Worm (Caenorhabditis elegans) whole organism, early embryonic: ENCODE measurements around the gene T09F3.7.

ENCODE experiments used
- B0310.2 ChIP-seq: sonication (generic microtip); optimal IDR thresholded peaks from 2 replicates; lab custom pipeline; 2016; ENCODE audit warnings: mild to moderate bottlenecking, missing genetic modification characterization, missing compliant biosample characterization
- F13C5.2 ChIP-seq: sonication (generic microtip); optimal IDR thresholded peaks from 2 replicates; lab custom pipeline; 2017; ENCODE audit warnings: mild to moderate bottlenecking, missing genetic modification characterization, inconsistent platforms, missing compliant biosample characterization
- aly-1 ChIP-seq: sonication (generic microtip); optimal IDR thresholded peaks from 2 replicates; lab custom pipeline; 2016; ENCODE audit warnings: missing genetic modification characterization, missing compliant biosample characterization
- ama-1 ChIP-seq: fragments of 150-350 bp; optimal IDR thresholded peaks from 2 replicates; lab custom pipeline; 2014
- ceh-13 ChIP-seq: fragments of 200-800 bp; sonication (Bioruptor generic); optimal IDR thresholded peaks from 2 replicates; lab custom pipeline; 2018; ENCODE audit warnings: mild to moderate bottlenecking, missing genetic modification characterization, missing compliant biosample characterization
- ceh-36 ChIP-seq: sonication (generic microtip); optimal IDR thresholded peaks from 2 replicates; lab custom pipeline; 2016; ENCODE audit warnings: missing genetic modification characterization, inconsistent platforms, missing compliant biosample characterization
- ets-7 ChIP-seq: sonication (generic microtip); optimal IDR thresholded peaks from 2 replicates; lab custom pipeline; 2016; ENCODE audit warnings: missing genotype, missing genetic modification characterization, missing compliant biosample characterization
- flt-1 ChIP-seq: fragments of 200-800 bp; sonication (Bioruptor generic); IDR thresholded peaks from 2 replicates; pipeline ENCODE4 v1.3.6; 2022; ENCODE audit warnings: missing genetic modification characterization, missing compliant biosample characterization
- hmbx-1 ChIP-seq: sonication (generic microtip); optimal IDR thresholded peaks from 2 replicates; lab custom pipeline; 2016; ENCODE audit warnings: mild to moderate bottlenecking, missing genetic modification characterization, missing compliant biosample characterization
- hmg-4 ChIP-seq: fragments of 200-800 bp; sonication (Bioruptor generic); optimal IDR thresholded peaks from 2 replicates; lab custom pipeline; 2018; ENCODE audit warnings: mild to moderate bottlenecking, missing genetic modification characterization, missing compliant biosample characterization
- hnd-1 ChIP-seq: sonication (generic microtip); optimal IDR thresholded peaks from 2 replicates; lab custom pipeline; 2016; ENCODE audit warnings: missing genetic modification characterization, missing compliant biosample characterization
- pes-1 ChIP-seq: fragments of 200-800 bp; sonication (Bioruptor generic); IDR thresholded peaks from 2 replicates; pipeline ENCODE4 v1.3.6; 2022; ENCODE audit warnings: missing genetic modification reagents, missing genetic modification characterization, missing compliant biosample characterization
- scrt-1 ChIP-seq: fragments of 200-800 bp; sonication (Bioruptor generic); IDR thresholded peaks from 2 replicates; pipeline ENCODE4 v1.3.6; 2022; ENCODE audit warnings: missing genetic modification characterization, missing compliant biosample characterization
- sea-1 ChIP-seq: fragments of 200-800 bp; sonication (Bioruptor generic); conservative IDR thresholded peaks from 2 replicates; pipeline ENCODE4 v1.3.6; 2022; ENCODE audit warnings: missing genetic modification characterization, missing compliant biosample characterization
- tbx-11 ChIP-seq: fragments of 200-800 bp; sonication (Bioruptor generic); IDR thresholded peaks from 2 replicates; pipeline ENCODE4 v1.3.6; 2022; ENCODE audit warnings: missing genetic modification characterization, missing compliant biosample characterization
- tbx-37 ChIP-seq: fragments of 200-800 bp; sonication (Bioruptor generic); conservative IDR thresholded peaks from 2 replicates; pipeline ENCODE4 v1.3.6; 2022; ENCODE audit warnings: missing genetic modification reagents, missing genetic modification characterization, missing compliant biosample characterization
- tra-4 ChIP-seq: sonication (generic microtip); optimal IDR thresholded peaks from 2 replicates; lab custom pipeline; 2017; ENCODE audit warnings: missing genetic modification characterization, missing compliant biosample characterization

The T09F3.7 gene

DNA sequence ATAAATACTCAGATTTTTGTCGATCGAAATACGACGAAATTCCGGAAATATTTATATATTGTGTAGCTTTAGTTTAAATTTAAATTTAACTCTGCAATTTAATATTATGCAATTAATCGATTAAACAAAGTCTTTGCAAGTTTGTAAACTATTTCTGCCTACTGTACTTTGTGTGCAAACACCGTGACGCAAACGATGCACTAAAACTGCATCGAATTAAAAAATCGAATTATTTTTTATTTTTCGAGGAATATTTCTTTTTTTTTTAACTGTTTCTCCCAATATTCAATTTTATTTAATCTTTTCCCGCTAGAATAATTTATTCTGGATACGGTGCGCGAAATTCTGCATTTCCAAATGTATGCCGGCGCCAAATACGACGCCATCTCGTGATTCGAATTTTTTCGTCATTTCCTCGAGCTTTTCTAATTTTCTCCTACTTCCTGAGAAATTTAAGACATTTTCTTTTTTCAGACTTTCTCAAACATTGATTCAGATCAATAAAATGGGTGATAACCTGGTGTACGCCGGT is 25.4 kb downstream of the T09F3.7 start, which contains the start of gene eif-2A:
Gene eif-2A (plus strand): TSS at position 469 of the 532 bp plus-strand sequence.
- TF ChIP-seq F13C5.2 (no peak), ceh-36 (no peak), tbx-37 (GFP tag; lab: Robert Waterston, UW) (no peak), hnd-1 (tag; lab: Kevin White, UChicago) (no peak), tbx-11 (GFP tag; lab: Robert Waterston, UW) (no peak), B0310.2 (tag; lab: Kevin White, UChicago) (no peak), ets-7 (no peak), pes-1 (GFP tag; lab: Robert Waterston, UW) (no peak), sea-1 (GFP tag; lab: Robert Waterston, UW) (no peak)

DNA sequence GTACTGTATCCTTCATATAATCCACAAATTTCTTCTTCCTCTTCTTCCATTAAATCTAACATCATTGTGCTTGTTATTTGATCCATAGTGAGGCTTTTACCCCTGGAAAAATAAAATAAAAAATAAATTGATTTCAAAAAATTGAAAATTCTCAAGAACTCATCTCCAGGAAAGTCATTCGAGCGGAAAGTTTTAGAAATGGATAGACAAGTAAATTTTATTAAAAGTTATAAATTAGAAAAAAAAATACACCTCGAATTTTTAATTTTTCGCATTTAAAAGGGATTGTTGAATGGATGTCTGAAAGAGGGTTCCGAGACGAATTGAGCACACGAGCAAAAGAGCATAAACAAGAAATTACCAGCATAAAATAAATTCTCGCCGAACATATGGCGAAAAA is 31.0 kb downstream of the T09F3.7 start, which contains the start of gene frpr-21:
Gene frpr-21 (minus strand): TSS at position 101 of the 400 bp plus-strand sequence.
- no peak for TF ChIP-seq F13C5.2
- TF ChIP-seq aly-1 (tag; lab: Kevin White, UChicago), result no peak
- no peak for TF ChIP-seq tbx-37 (GFP tag; lab: Robert Waterston, UW)
- TF ChIP-seq tra-4, result no peak
- no peak for TF ChIP-seq hmg-4 (GFP tag; lab: Kevin White, UChicago)
- no peak for TF ChIP-seq pes-1 (GFP tag; lab: Robert Waterston, UW)
- no peak for TF ChIP-seq ceh-36
- TF ChIP-seq flt-1, result no peak
- no peak for TF ChIP-seq sea-1 (GFP tag; lab: Robert Waterston, UW)
- no peak for TF ChIP-seq B0310.2 (tag; lab: Kevin White, UChicago)

- no peak for TF ChIP-seq ets-7
- no peak for TF ChIP-seq tbx-37 (GFP tag; lab: Robert Waterston, UW)
- TF ChIP-seq aly-1 (tag; lab: Kevin White, UChicago), result no peak
- TF ChIP-seq sea-1 (GFP tag; lab: Robert Waterston, UW), result no peak
- TF ChIP-seq tra-4, result no peak
- TF ChIP-seq scrt-1 (GFP tag; lab: Robert Waterston, UW), result no peak
- TF ChIP-seq flt-1, result no peak
- no peak for TF ChIP-seq tbx-11 (GFP tag; lab: Robert Waterston, UW)
- TF ChIP-seq ceh-36, result no peak
- TF ChIP-seq ama-1 (lab: Kevin White, UChicago), result no peak
These were observed 44.9 kb downstream of the T09F3.7 start, which contains the start of gene cut-4 for ce11 chrII:10435836-10436235. cut-4 (plus strand) TSS chrII:10436136.

DNA sequence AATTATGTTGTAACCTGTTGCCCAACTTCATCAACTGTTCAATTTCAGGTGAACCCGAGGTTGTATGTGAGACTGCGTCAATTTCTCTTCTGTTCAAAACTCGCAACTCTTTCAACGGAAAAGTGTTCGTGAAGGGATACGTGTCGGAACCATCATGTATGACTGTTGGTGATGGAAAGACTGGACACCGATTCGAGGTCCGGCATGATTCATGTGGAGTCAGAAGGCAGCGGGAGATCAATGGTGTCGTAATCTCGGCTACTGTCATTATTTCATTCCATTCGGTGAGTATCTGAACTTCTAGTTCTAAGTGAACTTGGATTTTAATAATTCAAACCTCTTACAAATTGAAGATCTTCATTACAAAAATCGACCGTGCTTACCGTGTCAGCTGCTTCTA is 46.9 kb downstream of the T09F3.7 start:
- TF ChIP-seq scrt-1 (GFP tag; lab: Robert Waterston, UW) (no peak), ets-7 (no peak), hmbx-1 (no peak), ceh-13 (GFP tag; lab: Kevin White, UChicago) (no peak), ama-1 (lab: Kevin White, UChicago) (no peak), pes-1 (GFP tag; lab: Robert Waterston, UW) (no peak), flt-1 (no peak), hmg-4 (GFP tag; lab: Kevin White, UChicago) (no peak), aly-1 (tag; lab: Kevin White, UChicago) (no peak), tbx-11 (GFP tag; lab: Robert Waterston, UW) (no peak), B0310.2 (tag; lab: Kevin White, UChicago) (no peak), tbx-37 (GFP tag; lab: Robert Waterston, UW) (no peak), ceh-36 (no peak), hnd-1 (tag; lab: Kevin White, UChicago) (no peak)

DNA sequence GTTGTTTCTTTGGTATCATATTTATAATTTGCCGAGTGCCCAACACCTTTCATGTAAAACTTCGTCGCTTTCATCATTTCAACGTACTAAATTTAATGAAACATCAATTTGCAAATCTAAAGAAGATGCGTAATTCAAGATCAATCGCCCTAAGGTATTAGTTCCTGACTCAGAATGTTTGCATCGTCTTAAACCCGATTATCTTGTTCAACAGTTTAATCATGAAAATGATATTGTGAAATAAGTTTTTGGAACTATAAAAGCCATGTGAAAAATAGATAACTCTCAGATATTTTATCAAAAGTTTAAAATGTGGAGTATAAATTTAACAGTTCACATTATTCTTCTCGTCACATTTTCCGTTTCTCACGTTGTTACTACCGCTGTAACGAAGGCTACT is 49.0 kb downstream of the T09F3.7 start, which contains the start of gene E04D5.4:
Gene E04D5.4 (plus strand): TSS at position 301 of the 400 bp plus-strand sequence.
- TF ChIP-seq tbx-37 (GFP tag; lab: Robert Waterston, UW) (no peak), ceh-36 (no peak), ets-7 (no peak), F13C5.2 (no peak), hmbx-1 (no peak), pes-1 (GFP tag; lab: Robert Waterston, UW) (no peak), flt-1 (no peak), tra-4 (no peak), B0310.2 (tag; lab: Kevin White, UChicago) (no peak), ama-1 (lab: Kevin White, UChicago) (no peak), aly-1 (tag; lab: Kevin White, UChicago) (no peak), ceh-13 (GFP tag; lab: Kevin White, UChicago) (no peak), scrt-1 (GFP tag; lab: Robert Waterston, UW) (no peak), hmg-4 (GFP tag; lab: Kevin White, UChicago) (no peak), sea-1 (GFP tag; lab: Robert Waterston, UW) (no peak), hnd-1 (tag; lab: Kevin White, UChicago) (no peak)
